Worm (Caenorhabditis elegans) whole organism, young adult: ENCODE measurements around the gene irld-39.

ENCODE experiments used
- B0261.1 ChIP-seq: sonication (generic microtip); optimal IDR thresholded peaks from 2 replicates; lab custom pipeline; 2016; ENCODE audit warnings: mild to moderate bottlenecking, missing genetic modification characterization, moderate library complexity, missing compliant biosample characterization
- F49E8.2 ChIP-seq: sonication (generic microtip); optimal IDR thresholded peaks from 3 replicates; lab custom pipeline; 2017; ENCODE audit warnings: missing genetic modification characterization, mild to moderate bottlenecking, missing compliant biosample characterization, antibody characterized with exemption, moderate library complexity; ENCODE audit not compliant: insufficient read depth
- ceh-58 ChIP-seq: fragments of 200-800 bp; sonication (Bioruptor generic); IDR thresholded peaks from 2 replicates; pipeline ENCODE4 v1.3.6; 2022; ENCODE audit warnings: missing genetic modification characterization, missing compliant biosample characterization
- egl-44 ChIP-seq: fragments of 200-800 bp; sonication (Bioruptor generic); IDR thresholded peaks from 2 replicates; pipeline ENCODE4 v1.3.6; 2022; ENCODE audit warnings: missing genetic modification reagents, missing genetic modification characterization, missing compliant biosample characterization
- ets-4 ChIP-seq: fragments of 200-800 bp; sonication (Bioruptor generic); optimal IDR thresholded peaks from 2 replicates; lab custom pipeline; 2018; ENCODE audit warnings: mild to moderate bottlenecking, missing genetic modification characterization, missing compliant biosample characterization
- lin-54 ChIP-seq: fragments of 200-800 bp; sonication (Bioruptor generic); optimal IDR thresholded peaks from 2 replicates; lab custom pipeline; 2018; ENCODE audit warnings: mild to moderate bottlenecking, missing genetic modification characterization, missing compliant biosample characterization
- mcd-1 ChIP-seq: fragments of 200-800 bp; sonication (Bioruptor generic); IDR thresholded peaks from 2 replicates; pipeline ENCODE4 v1.3.6; 2022; ENCODE audit warnings: missing genetic modification reagents, missing genetic modification characterization, missing compliant biosample characterization
- sptf-2 ChIP-seq: fragments of 200-800 bp; sonication (Bioruptor generic); optimal IDR thresholded peaks from 2 replicates; lab custom pipeline; 2018; ENCODE audit warnings: mild to moderate bottlenecking, missing genetic modification characterization, missing compliant biosample characterization
- unc-62 ChIP-seq: fragments of 150-350 bp; optimal IDR thresholded peaks from 2 replicates; lab custom pipeline; 2014; ENCODE audit warnings: missing biosample characterization, missing genetic modification reagents, missing genetic modification characterization

ce11 chrIV:16238555-16238954 lies 5.6 kb downstream of the irld-39 start, which contains the start of gene srw-61:
- TF ChIP-seq sptf-2 (GFP tag; lab: Kevin White, UChicago): no peak
- TF ChIP-seq F49E8.2 (tag; lab: Kevin White, UChicago): no peak
- TF ChIP-seq mcd-1: no peak
- no peak for TF ChIP-seq egl-44 (GFP tag; lab: Robert Waterston, UW)
- no peak for TF ChIP-seq ets-4 (GFP tag; lab: Kevin White, UChicago)
- no peak for TF ChIP-seq unc-62 (GFP tag; lab: Kevin White, UChicago)
- no peak for TF ChIP-seq ceh-58 (GFP tag; lab: Robert Waterston, UW)
- TF ChIP-seq lin-54: no peak
- no peak for TF ChIP-seq B0261.1
